Worm (Caenorhabditis elegans): ENCODE results near the gene mrpl-36.

Gene mrpl-36

DNA sequence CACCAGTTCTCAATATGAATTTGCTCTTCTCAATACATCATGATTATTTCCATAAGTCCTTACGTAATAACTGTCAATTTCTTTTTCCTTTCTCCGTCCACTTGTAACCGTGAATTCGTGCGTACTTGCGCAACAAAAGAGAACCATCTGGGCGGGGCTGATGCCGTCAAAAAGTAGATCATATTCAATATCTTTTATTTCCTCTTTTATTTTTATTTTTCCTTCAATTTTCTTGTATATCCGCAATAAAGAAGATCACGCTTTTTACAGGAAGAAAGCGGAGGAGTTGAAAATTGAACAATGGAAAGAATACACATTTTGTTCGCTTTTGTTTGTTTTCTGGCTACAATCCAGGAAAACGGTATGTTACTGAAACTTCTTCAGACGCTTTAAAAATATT lies 44.9 kb upstream of the mrpl-36 start, which contains the start of gene mam-7:
Gene mam-7, plus strand, starts transcription at position 301 of the 400 bp plus-strand sequence.
- TF ChIP-seq unc-130 (tag; optimal IDR thresholded peaks at IDR 0.05), result no peak
- TF ChIP-seq ceh-90 (tag; optimal IDR thresholded peaks at IDR 0.05), result no peak
- TF ChIP-seq nhr-237 (tag; optimal IDR thresholded peaks at IDR 0.05), result no peak
- no peak for TF ChIP-seq efl-1 (optimal IDR thresholded peaks at IDR 0.05)
- no peak for TF ChIP-seq efl-1 (GFP tag; optimal IDR thresholded peaks at IDR 0.05 in 1 of 2)
- TF ChIP-seq Y116A8C.19 (tag; optimal IDR thresholded peaks at IDR 0.05; ENCODE audit: borderline replicate concordance), result no peak
- TF ChIP-seq rnt-1 (tag; optimal IDR thresholded peaks at IDR 0.05), result no peak
- TF ChIP-seq nhr-90 (tag; optimal IDR thresholded peaks at IDR 0.05; ENCODE audit: poor library complexity), result no peak
- TF ChIP-seq alr-1 (tag; optimal IDR thresholded peaks at IDR 0.05; ENCODE audit: borderline replicate concordance), result no peak
- TF ChIP-seq lin-14 (GFP tag; optimal IDR thresholded peaks at IDR 0.05), result no peak
- TF ChIP-seq sox-4 (tag; optimal IDR thresholded peaks at IDR 0.05), result no peak
- TF ChIP-seq sptf-1 (tag; optimal IDR thresholded peaks at IDR 0.05), result no peak
- TF ChIP-seq xbp-1 (tag; optimal IDR thresholded peaks at IDR 0.05), result no peak

DNA sequence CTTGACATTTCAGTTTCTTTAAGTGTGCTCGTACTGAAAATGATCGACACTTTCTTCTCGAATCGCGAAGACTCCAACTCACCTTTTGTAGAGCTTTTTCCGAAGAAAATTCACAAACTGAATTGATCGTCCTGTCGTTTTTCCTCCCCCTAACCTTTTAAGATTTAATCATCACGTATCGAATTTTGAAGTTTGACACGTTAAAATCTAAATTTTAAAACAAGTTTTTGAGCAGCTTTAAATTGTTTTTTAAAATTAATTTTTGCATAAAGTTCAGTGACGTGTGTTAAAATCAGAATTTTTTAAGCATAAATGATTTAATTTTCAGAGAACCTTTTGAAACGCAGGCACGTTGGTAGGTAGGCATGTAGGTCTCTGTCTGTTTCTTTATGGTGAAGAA lies 43.4 kb upstream of the mrpl-36 start, which contains the start of gene alg-4:
Gene alg-4, minus strand, starts transcription at position 101 of the 400 bp plus-strand sequence.
- TF ChIP-seq ceh-63 (GFP tag; optimal IDR thresholded peaks at IDR 0.05) (no peak), swsn-7 (tag; optimal IDR thresholded peaks at IDR 0.05) (no peak), lin-35 (GFP tag; optimal IDR thresholded peaks at IDR 0.05) (no peak), efl-1 (optimal IDR thresholded peaks at IDR 0.05) (no peak), efl-1 (GFP tag; optimal IDR thresholded peaks at IDR 0.05 in 1 of 2) (no peak), mep-1 (tag; optimal IDR thresholded peaks at IDR 0.05) (no peak), lin-13 (GFP tag; optimal IDR thresholded peaks at IDR 0.05) (no peak)

DNA sequence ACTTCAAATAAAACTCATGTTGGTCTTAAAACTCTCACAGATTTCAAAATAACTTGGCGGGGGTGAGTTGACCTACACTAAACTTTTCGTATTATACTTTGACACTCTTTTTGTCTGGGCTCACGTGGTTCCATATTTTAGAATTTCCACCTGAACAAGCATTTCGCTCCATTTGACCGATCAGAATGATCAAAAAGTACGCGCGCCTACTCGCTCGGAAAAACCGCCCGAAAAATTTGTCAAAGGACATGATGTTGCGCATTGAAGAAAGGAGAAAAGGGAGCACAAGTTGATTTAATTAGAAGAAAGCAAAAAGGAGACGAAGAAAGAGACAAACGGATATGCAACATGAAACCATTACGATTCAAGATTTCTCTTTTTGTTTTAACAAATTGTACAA lies 38.4 kb upstream of the mrpl-36 start:
- peak; percentile 41 for TF ChIP-seq fkh-8 (tag; optimal IDR thresholded peaks at IDR 0.05)
- TF ChIP-seq fkh-10 (GFP tag; optimal IDR thresholded peaks at IDR 0.05), result peak; percentile 24
- no peak for TF ChIP-seq ama-1 (optimal IDR thresholded peaks at IDR 0.05)
- peak; percentile 57 for TF ChIP-seq lin-14 (GFP tag; optimal IDR thresholded peaks at IDR 0.05)
- TF ChIP-seq elt-3 (tag; optimal IDR thresholded peaks at IDR 0.05), result no peak

- no peak for TF ChIP-seq pag-3 (tag; optimal IDR thresholded peaks at IDR 0.05; ENCODE audit: borderline replicate concordance, insufficient read depth)
- no peak for TF ChIP-seq mab-9 (GFP tag; IDR thresholded peaks at IDR 0.05)
- no peak for TF ChIP-seq fkh-10 (GFP tag; optimal IDR thresholded peaks at IDR 0.05)
- TF ChIP-seq rnt-1 (tag; optimal IDR thresholded peaks at IDR 0.05), result peak; percentile 47
- TF ChIP-seq nhr-77 (tag; optimal IDR thresholded peaks at IDR 0.05), result no peak
- TF ChIP-seq tlp-1 (tag; optimal IDR thresholded peaks at IDR 0.05), result no peak
- TF ChIP-seq hlh-17 (GFP tag; optimal IDR thresholded peaks at IDR 0.05; ENCODE audit: borderline replicate concordance), result no peak
- TF ChIP-seq hlh-4 (tag; optimal IDR thresholded peaks at IDR 0.05), result no peak
- TF ChIP-seq ztf-11 (tag; optimal IDR thresholded peaks at IDR 0.05), result no peak
- TF ChIP-seq pqm-1 (tag; optimal IDR thresholded peaks at IDR 0.05), result no peak
- TF ChIP-seq ceh-8 (GFP tag; optimal IDR thresholded peaks at IDR 0.05), result no peak
- no peak for TF ChIP-seq swsn-7 (tag; optimal IDR thresholded peaks at IDR 0.05)
- TF ChIP-seq grh-1 (GFP tag; IDR thresholded peaks at IDR 0.05), result no peak
- TF ChIP-seq lin-14 (GFP tag; optimal IDR thresholded peaks at IDR 0.05), result peak; percentile 59
- TF ChIP-seq nhr-237 (tag; optimal IDR thresholded peaks at IDR 0.05), result no peak
- no peak for TF ChIP-seq lin-13 (GFP tag; optimal IDR thresholded peaks at IDR 0.05)
- TF ChIP-seq ceh-88 (GFP tag; IDR thresholded peaks at IDR 0.05), result no peak
These were observed 37.7 kb upstream of the mrpl-36 start for ce11 chrIII:9885609-9886008.

ce11 chrIII:9878828-9879227 lies 30.9 kb upstream of the mrpl-36 start, which contains the start of gene ZK757.2:
TSS of gene ZK757.2 (minus strand) at chrIII:9878928.
- TF ChIP-seq ets-5 (GFP tag; IDR thresholded peaks at IDR 0.05) (no peak), hlh-4 (tag; optimal IDR thresholded peaks at IDR 0.05) (no peak), zip-4 (GFP tag; optimal IDR thresholded peaks at IDR 0.05) (no peak), vab-15 (tag; optimal IDR thresholded peaks at IDR 0.05) (no peak), zag-1 (tag; optimal IDR thresholded peaks at IDR 0.05) (no peak), ceh-63 (GFP tag; optimal IDR thresholded peaks at IDR 0.05) (no peak), ztf-11 (tag; optimal IDR thresholded peaks at IDR 0.05) (no peak), C16A3.4 (tag; optimal IDR thresholded peaks at IDR 0.05) (no peak), elt-2 (tag; optimal IDR thresholded peaks at IDR 0.05) (no peak), rnt-1 (tag; optimal IDR thresholded peaks at IDR 0.05) (no peak)
